Worm (Caenorhabditis elegans) whole organism, mixed stage, embryonic: ENCODE data around the gene T26H5.11.

Experiments
- M03D4.4 ChIP-seq: sonication (generic microtip); optimal IDR thresholded peaks from 2 replicates; lab custom pipeline; 2017; ENCODE audit warnings: mild to moderate bottlenecking, missing genetic modification characterization, missing compliant biosample characterization
- bed-3 ChIP-seq: fragments of 200-800 bp; sonication (Bioruptor generic); optimal IDR thresholded peaks from 3 replicates; lab custom pipeline; 2018; ENCODE audit warnings: mild to moderate bottlenecking, missing genetic modification characterization, moderate library complexity, missing compliant biosample characterization
- ceh-39 ChIP-seq: fragments of 150-350 bp; optimal IDR thresholded peaks from 2 replicates; lab custom pipeline; 2014; ENCODE audit warnings: missing biosample characterization, missing genetic modification characterization
- ceh-43 ChIP-seq: fragments of 200-800 bp; sonication (Bioruptor generic); optimal IDR thresholded peaks from 2 replicates; lab custom pipeline; 2018; ENCODE audit warnings: mild to moderate bottlenecking, missing genetic modification characterization, moderate library complexity, missing compliant biosample characterization
- ceh-83 ChIP-seq: fragments of 200-800 bp; sonication (Bioruptor generic); optimal IDR thresholded peaks from 2 replicates; lab custom pipeline; 2018; ENCODE audit warnings: mild to moderate bottlenecking, missing genetic modification characterization, missing compliant biosample characterization
- cnd-1 ChIP-seq: fragments of 200-800 bp; sonication (Bioruptor generic); optimal IDR thresholded peaks from 2 replicates; lab custom pipeline; 2018; ENCODE audit warnings: mild to moderate bottlenecking, missing genetic modification characterization, missing compliant biosample characterization
- drap-1 ChIP-seq: fragments of 200-800 bp; sonication (Bioruptor generic); optimal IDR thresholded peaks from 3 replicates; lab custom pipeline; 2018; ENCODE audit warnings: mild to moderate bottlenecking, missing genetic modification characterization, missing compliant biosample characterization
- elt-1 ChIP-seq: sonication (generic microtip); optimal IDR thresholded peaks from 2 replicates; lab custom pipeline; 2017; ENCODE audit warnings: missing genetic modification characterization, mild to moderate bottlenecking, missing compliant biosample characterization, antibody characterized with exemption, moderate library complexity, borderline replicate concordance; ENCODE audit not compliant: insufficient read depth
- flh-1 ChIP-seq: fragments of 200-800 bp; sonication (Bioruptor generic); optimal IDR thresholded peaks from 2 replicates; lab custom pipeline; 2018; ENCODE audit warnings: mild to moderate bottlenecking, missing genetic modification characterization, moderate library complexity, missing compliant biosample characterization
- ham-2 ChIP-seq: fragments of 200-800 bp; sonication (Bioruptor generic); optimal IDR thresholded peaks from 2 replicates; lab custom pipeline; 2018; ENCODE audit warnings: mild to moderate bottlenecking, missing genetic modification characterization, missing compliant biosample characterization
- hlh-1 ChIP-seq: fragments of 150-350 bp; optimal IDR thresholded peaks from 2 replicates; lab custom pipeline; 2014; ENCODE audit warnings: missing biosample characterization, missing genetic modification reagents, missing genetic modification characterization
- lin-32 ChIP-seq: fragments of 200-800 bp; sonication (Bioruptor generic); optimal IDR thresholded peaks from 2 replicates; lab custom pipeline; 2018; ENCODE audit warnings: mild to moderate bottlenecking, missing genetic modification characterization, missing compliant biosample characterization
- lsy-2 ChIP-seq: fragments of 150-350 bp; optimal IDR thresholded peaks from 2 replicates; lab custom pipeline; 2014; ENCODE audit warnings: missing biosample characterization, missing genetic modification characterization
- mab-5 ChIP-seq: fragments of 150-350 bp; optimal IDR thresholded peaks from 2 replicates; lab custom pipeline; 2014; ENCODE audit warnings: missing biosample characterization, missing genetic modification characterization
- mep-1 ChIP-seq: fragments of 150-350 bp; optimal IDR thresholded peaks from 2 replicates; lab custom pipeline; 2017; ENCODE audit warnings: missing biosample characterization, missing genetic modification reagents, missing genetic modification characterization, inconsistent platforms
- mls-2 ChIP-seq: sonication (generic microtip); optimal IDR thresholded peaks from 2 replicates; lab custom pipeline; 2016; ENCODE audit warnings: mild to moderate bottlenecking, missing genetic modification characterization, moderate library complexity, missing compliant biosample characterization
- nhr-12 ChIP-seq: fragments of 150-350 bp; optimal IDR thresholded peaks from 2 replicates; lab custom pipeline; 2014; ENCODE audit warnings: missing biosample characterization, missing genetic modification characterization
- nhr-237 ChIP-seq: fragments of 150-350 bp; optimal IDR thresholded peaks from 2 replicates; lab custom pipeline; 2014; ENCODE audit warnings: missing biosample characterization, missing genetic modification characterization
- nhr-28 ChIP-seq: fragments of 150-350 bp; optimal IDR thresholded peaks from 2 replicates; lab custom pipeline; 2014; ENCODE audit warnings: missing biosample characterization, missing genetic modification characterization
- pha-4 ChIP-seq: fragments of 150-350 bp; optimal IDR thresholded peaks from 2 replicates; lab custom pipeline; 2018; ENCODE audit warnings: missing biosample characterization, missing genetic modification reagents, missing genetic modification characterization
- sem-2 ChIP-seq: fragments of 200-800 bp; sonication (Bioruptor generic); optimal IDR thresholded peaks from 2 replicates; lab custom pipeline; 2018; ENCODE audit warnings: mild to moderate bottlenecking, missing genetic modification characterization, missing compliant biosample characterization
- snpc-4 ChIP-seq: fragments of 150-350 bp; optimal IDR thresholded peaks from 2 replicates; lab custom pipeline; 2014; ENCODE audit warnings: missing biosample characterization, missing genetic modification characterization
- tbx-8 ChIP-seq: fragments of 200-800 bp; sonication (Bioruptor generic); optimal IDR thresholded peaks from 2 replicates; lab custom pipeline; 2018; ENCODE audit warnings: mild to moderate bottlenecking, missing genetic modification characterization, moderate library complexity, missing compliant biosample characterization
- unc-39 ChIP-seq: fragments of 150-350 bp; optimal IDR thresholded peaks from 2 replicates; lab custom pipeline; 2014; ENCODE audit warnings: missing biosample characterization, missing genetic modification characterization
- unc-62 ChIP-seq: fragments of 150-350 bp; optimal IDR thresholded peaks from 2 replicates; lab custom pipeline; 2014; ENCODE audit warnings: missing biosample characterization, missing genetic modification reagents, missing genetic modification characterization
- zip-8 ChIP-seq: fragments of 150-350 bp; optimal IDR thresholded peaks from 2 replicates; lab custom pipeline; 2014; ENCODE audit warnings: missing biosample characterization, missing genetic modification characterization
- ztf-11 ChIP-seq: fragments of 150-350 bp; optimal IDR thresholded peaks from 2 replicates; lab custom pipeline; 2014; ENCODE audit warnings: missing biosample characterization, missing genetic modification characterization

T26H5.11 gene

DNA sequence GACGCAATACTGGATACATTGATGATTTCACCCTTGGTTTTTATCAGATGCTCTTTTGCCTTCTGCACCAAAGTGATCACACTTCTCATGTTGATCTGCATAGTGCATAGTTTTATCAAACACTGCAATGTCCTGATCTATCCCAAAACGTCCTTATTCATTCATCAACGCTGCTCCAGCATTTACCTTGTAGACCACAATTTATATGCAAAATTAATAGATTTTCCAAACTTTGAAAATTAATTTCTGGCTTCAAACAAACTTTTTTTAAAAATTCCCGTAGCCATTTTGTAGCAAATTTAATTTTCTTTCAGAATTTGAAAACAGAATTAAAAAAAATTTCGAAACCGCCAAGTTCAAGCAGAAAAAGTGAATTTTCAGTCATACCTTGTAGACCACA is 40.4 kb upstream of the T26H5.11 start, which contains the start of gene C06B8.3:
C06B8.3 (minus strand) TSS at position 101 of the 400 bp plus-strand sequence.
- TF ChIP-seq pha-4 (tag; lab: Kevin White, UChicago): no peak
- TF ChIP-seq mab-5 (tag; lab: Kevin White, UChicago): no peak
- no peak for TF ChIP-seq ceh-39 (tag; lab: Kevin White, UChicago)
- TF ChIP-seq unc-62 (GFP tag; lab: Kevin White, UChicago): no peak
- no peak for TF ChIP-seq nhr-237 (tag; lab: Kevin White, UChicago)
- TF ChIP-seq unc-39: no peak
- TF ChIP-seq nhr-12 (tag; lab: Kevin White, UChicago): no peak
- TF ChIP-seq nhr-28 (tag; lab: Kevin White, UChicago): no peak
- TF ChIP-seq snpc-4 (tag; lab: Kevin White, UChicago): no peak
- TF ChIP-seq, all 35 proteins: peak for 0

DNA sequence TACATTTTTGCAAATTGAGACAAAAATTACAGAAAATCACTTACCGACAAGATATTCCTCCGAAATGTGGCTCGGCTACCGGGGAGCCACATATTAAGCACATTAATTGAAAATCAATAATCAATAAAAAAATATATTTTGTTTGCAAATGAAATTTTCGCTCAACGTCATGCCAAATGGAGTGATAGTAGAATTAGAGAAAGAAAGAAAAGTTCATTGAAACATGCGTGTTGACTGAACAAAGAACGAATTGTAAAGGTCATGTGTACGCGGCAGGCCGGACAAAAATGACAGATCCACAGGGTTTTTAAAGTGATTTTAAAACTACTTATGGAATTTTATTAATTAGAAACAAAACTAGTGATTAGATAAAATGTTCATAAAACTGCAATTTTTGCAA is 39.5 kb upstream of the T26H5.11 start:
- no peak for TF ChIP-seq bed-3 (GFP tag; lab: Kevin White, UChicago)
- TF ChIP-seq cnd-1 (tag; lab: Kevin White, UChicago): no peak
- TF ChIP-seq, all 35 proteins: peak for 0

DNA sequence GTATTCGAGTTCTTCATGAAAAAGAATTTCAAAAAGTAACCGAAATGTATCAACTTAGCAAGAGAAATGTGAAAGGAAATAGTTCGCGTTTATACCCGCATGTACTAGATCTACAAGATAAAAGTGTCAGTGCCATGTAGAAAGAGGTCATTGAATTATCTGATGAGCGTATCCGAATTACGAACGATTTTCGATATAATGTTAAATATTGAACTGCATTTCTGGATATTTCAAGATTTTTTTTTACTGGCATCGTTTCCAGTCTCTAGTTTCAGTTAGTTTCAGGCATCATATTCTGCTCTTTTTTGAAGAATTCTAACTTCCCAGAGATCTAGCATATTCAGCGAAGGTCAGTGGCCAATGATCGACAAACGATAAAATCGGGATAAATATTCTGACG is 37.3 kb upstream of the T26H5.11 start, which contains the start of gene nhr-150:
nhr-150 (minus strand) TSS at position 92 of the 400 bp plus-strand sequence.
- TF ChIP-seq ceh-83 (GFP tag; lab: Kevin White, UChicago): no peak
- peak; percentile 61 for TF ChIP-seq elt-1 (tag; lab: Kevin White, UChicago)
- TF ChIP-seq ztf-11: no peak
- no peak for TF ChIP-seq pha-4 (tag; lab: Kevin White, UChicago)

DNA sequence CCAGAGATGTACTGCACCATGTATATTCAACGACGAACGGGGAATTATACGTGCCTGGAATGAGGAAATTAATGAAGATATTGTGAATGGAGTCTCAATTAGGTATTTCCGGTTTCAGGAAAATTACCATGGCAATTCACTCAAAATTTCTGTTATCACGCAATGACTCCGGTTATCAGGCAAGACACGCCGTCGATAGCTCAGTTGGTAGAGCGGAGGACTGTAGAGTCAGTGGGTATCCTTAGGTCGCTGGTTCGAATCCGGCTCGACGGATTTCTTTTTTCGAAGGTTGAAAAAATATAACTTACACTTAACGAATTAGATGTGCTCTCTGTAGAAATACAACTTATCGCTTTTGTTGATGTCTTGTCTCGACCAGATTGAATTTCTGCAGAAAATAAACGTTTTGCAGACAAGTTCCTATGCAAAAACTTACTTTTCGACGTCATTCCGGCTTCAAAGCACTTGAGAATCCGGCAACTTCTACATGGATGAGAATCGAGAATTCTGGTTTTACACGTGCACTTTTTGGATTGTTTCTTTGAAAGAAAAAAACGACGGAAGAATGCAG is 36.5 kb upstream of the T26H5.11 start:
- TF ChIP-seq unc-39 (no peak), mep-1 (tag; lab: Kevin White, UChicago) (no peak)
- TF ChIP-seq, all 35 proteins: peak for 0

DNA sequence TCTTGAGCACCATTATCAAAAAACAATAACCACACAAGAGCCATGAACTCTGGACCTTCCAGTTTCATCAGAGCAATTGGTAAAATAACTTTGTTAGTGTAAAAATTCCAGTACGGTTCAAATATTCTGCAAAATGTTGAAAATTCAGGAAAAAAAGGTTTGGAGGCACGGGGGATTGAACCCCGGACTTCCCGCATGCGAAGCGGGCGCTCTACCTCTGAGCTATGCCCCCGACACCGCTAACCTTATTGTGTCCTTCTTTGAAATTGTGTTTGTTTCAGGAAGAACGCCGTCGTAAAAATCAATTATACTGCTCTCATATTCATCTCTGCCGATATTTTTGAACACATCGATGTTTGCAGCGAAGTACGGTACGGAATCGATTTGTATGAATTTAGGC is 35.7 kb upstream of the T26H5.11 start:
- TF ChIP-seq drap-1 (GFP tag; lab: Kevin White, UChicago) (no peak), mab-5 (tag; lab: Kevin White, UChicago) (no peak), ceh-83 (GFP tag; lab: Kevin White, UChicago) (no peak), bed-3 (GFP tag; lab: Kevin White, UChicago) (no peak), sem-2 (GFP tag; lab: Kevin White, UChicago) (no peak), tbx-8 (GFP tag; lab: Kevin White, UChicago) (no peak), lin-32 (GFP tag; lab: Kevin White, UChicago) (no peak), flh-1 (GFP tag; lab: Kevin White, UChicago) (no peak), cnd-1 (tag; lab: Kevin White, UChicago) (no peak), lsy-2 (tag; lab: Kevin White, UChicago) (no peak)

DNA sequence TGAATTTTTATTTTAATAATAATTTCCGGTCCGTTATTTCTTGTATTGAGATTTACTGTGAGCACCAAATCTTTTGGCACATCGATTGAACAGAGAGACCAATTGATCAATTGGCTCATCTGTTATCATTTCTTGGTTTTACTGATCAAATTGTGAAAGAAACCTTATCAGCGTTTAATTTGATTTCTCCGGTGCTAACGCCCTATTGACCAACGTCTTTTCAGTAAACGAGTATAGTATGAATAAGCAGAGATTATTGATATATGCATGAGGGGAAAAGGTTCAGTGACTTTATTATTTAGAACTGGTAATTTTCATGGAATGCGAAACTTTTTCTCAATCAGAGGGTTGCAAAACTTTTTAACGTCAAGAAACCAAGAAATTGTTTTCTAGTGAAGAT is 35.0 kb upstream of the T26H5.11 start:
- TF ChIP-seq lsy-2 (tag; lab: Kevin White, UChicago): no peak
- no peak for TF ChIP-seq zip-8
- no peak for TF ChIP-seq bed-3 (GFP tag; lab: Kevin White, UChicago)
- no peak for TF ChIP-seq ham-2 (GFP tag; lab: Kevin White, UChicago)
- no peak for TF ChIP-seq mls-2 (tag; lab: Kevin White, UChicago)
- TF ChIP-seq M03D4.4 (tag; lab: Kevin White, UChicago): no peak
- TF ChIP-seq nhr-12 (tag; lab: Kevin White, UChicago): no peak
- no peak for TF ChIP-seq hlh-1 (tag; lab: Kevin White, UChicago)
- no peak for TF ChIP-seq elt-1 (tag; lab: Kevin White, UChicago)
- TF ChIP-seq lin-32 (GFP tag; lab: Kevin White, UChicago): no peak

- TF ChIP-seq mep-1 (tag; lab: Kevin White, UChicago) (no peak), ceh-83 (GFP tag; lab: Kevin White, UChicago) (no peak), ham-2 (GFP tag; lab: Kevin White, UChicago) (no peak), unc-62 (GFP tag; lab: Kevin White, UChicago) (no peak), mls-2 (tag; lab: Kevin White, UChicago) (no peak), zip-8 (no peak), ceh-43 (GFP tag; lab: Kevin White, UChicago) (no peak)
Measured at ce11 chrV:15478597-15478996, 34.5 kb upstream of the T26H5.11 start, which contains the start of gene C06B8.2. TSS of gene C06B8.2 (minus strand) at chrV:15478749.
